Worm (Caenorhabditis elegans) whole organism, L4/young adult: ENCODE data around the gene phdh-1.

Experiments
- W03F9.2 ChIP-seq: fragments of 150-350 bp; optimal IDR thresholded peaks from 2 replicates; lab custom pipeline; 2014; ENCODE audit warnings: missing biosample characterization, missing genetic modification characterization
- him-1 ChIP-seq: sonication (generic microtip); optimal IDR thresholded peaks from 2 replicates; lab custom pipeline; 2016; ENCODE audit warnings: missing genotype, missing genetic modification reagents, missing genetic modification characterization, missing compliant biosample characterization

ce11 chrII:13614516-13614915, 23.8 kb downstream of the phdh-1 start:
- TF ChIP-seq him-1 (tag; lab: Kevin White, UChicago), result no peak
- no peak for TF ChIP-seq W03F9.2 (tag; lab: Kevin White, UChicago)
